Fruit fly (Drosophila melanogaster) whole organism, embryonic: ENCODE results near the gene GluProRS.
A peak's percentile ranks its signal among the peaks of the same experiment; 100 is the strongest.

Experiments used
- Atf-2 ChIP-seq: fragments of 200-800 bp; sonication (Bioruptor generic); optimal IDR thresholded peaks from 2 replicates; lab custom pipeline; 2016; ENCODE audit warnings: missing biosample characterization, missing genetic modification characterization
- CG10209 ChIP-seq: fragments of 200-800 bp; sonication (Bioruptor generic); optimal IDR thresholded peaks from 3 replicates; lab custom pipeline; 2017; ENCODE audit warnings: missing biosample characterization, mild to moderate bottlenecking, missing genetic modification characterization, missing genetic modification reagents
- CG10565 ChIP-seq: fragments of 200-800 bp; sonication (Bioruptor generic); optimal IDR thresholded peaks from 3 replicates; lab custom pipeline; 2016; ENCODE audit warnings: missing biosample characterization, mild to moderate bottlenecking, missing genetic modification characterization
- CG10959 ChIP-seq: fragments of 200-800 bp; sonication (Bioruptor generic); IDR thresholded peaks from 2 replicates; pipeline ENCODE4 v1.3.6; 2022; ENCODE audit warnings: missing biosample characterization, missing genetic modification characterization
- CG11723 ChIP-seq: fragments of 200-800 bp; sonication (Bioruptor generic); optimal IDR thresholded peaks from 2 replicates; lab custom pipeline; 2017; ENCODE audit warnings: missing biosample characterization, mild to moderate bottlenecking, missing genetic modification characterization
- CG12104 ChIP-seq: fragments of 200-800 bp; sonication (Bioruptor generic); optimal IDR thresholded peaks from 3 replicates; lab custom pipeline; 2016; ENCODE audit warnings: missing biosample characterization, missing genetic modification characterization
- CG12299 ChIP-seq: fragments of 200-800 bp; sonication (Bioruptor generic); optimal IDR thresholded peaks from 2 replicates; lab custom pipeline; 2018; ENCODE audit warnings: missing biosample characterization, mild to moderate bottlenecking, missing genetic modification characterization
- CG13287 ChIP-seq: fragments of 200-800 bp; sonication (Bioruptor generic); IDR thresholded peaks from 2 replicates; pipeline ENCODE4 v1.3.6; 2022; ENCODE audit warnings: missing biosample characterization, missing genetic modification characterization; ENCODE audit not compliant: partially characterized antibody
- CG16815 ChIP-seq: fragments of 200-800 bp; sonication (Bioruptor generic); optimal IDR thresholded peaks from 3 replicates; lab custom pipeline; 2017; ENCODE audit warnings: missing biosample characterization, mild to moderate bottlenecking, missing genetic modification characterization
- CG16863 ChIP-seq: fragments of 200-800 bp; sonication (Bioruptor generic); optimal IDR thresholded peaks from 3 replicates; lab custom pipeline; 2016; ENCODE audit warnings: missing biosample characterization, missing genetic modification characterization
- CG17186 ChIP-seq: fragments of 200-800 bp; sonication (Bioruptor generic); optimal IDR thresholded peaks from 3 replicates; lab custom pipeline; 2017; ENCODE audit warnings: missing biosample characterization, missing genetic modification reagents, missing genetic modification characterization
- CG17328 ChIP-seq: fragments of 200-800 bp; sonication (Bioruptor generic); IDR thresholded peaks from 2 replicates; pipeline ENCODE4 v1.3.6; 2022; ENCODE audit warnings: missing biosample characterization, missing genetic modification characterization
- CG2116 ChIP-seq: fragments of 200-800 bp; sonication (Bioruptor generic); optimal IDR thresholded peaks from 3 replicates; lab custom pipeline; 2018; ENCODE audit warnings: missing biosample characterization, mild to moderate bottlenecking, missing genetic modification characterization
- CG2678 ChIP-seq: fragments of 200-800 bp; sonication (Bioruptor generic); optimal IDR thresholded peaks from 3 replicates; lab custom pipeline; 2019; ENCODE audit warnings: missing biosample characterization, mild to moderate bottlenecking, missing genetic modification characterization, moderate library complexity
- CG2889 ChIP-seq: fragments of 200-800 bp; sonication (Bioruptor generic); IDR thresholded peaks from 3 replicates; pipeline ENCODE4 v1.3.6; 2022; ENCODE audit warnings: missing biosample characterization, missing genetic modification characterization
- CG31441 ChIP-seq: fragments of 200-800 bp; sonication (Bioruptor generic); IDR thresholded peaks from 2 replicates; pipeline ENCODE4 v1.3.6; 2022; ENCODE audit warnings: missing biosample characterization, missing genetic modification characterization
- CG3838 ChIP-seq: fragments of 200-800 bp; sonication (Bioruptor generic); optimal IDR thresholded peaks from 3 replicates; lab custom pipeline; 2016; ENCODE audit warnings: missing biosample characterization, missing genetic modification characterization
- CG3995 ChIP-seq: fragments of 200-800 bp; sonication (Bioruptor generic); optimal IDR thresholded peaks from 3 replicates; lab custom pipeline; 2016; ENCODE audit warnings: missing biosample characterization, missing genetic modification characterization
- CG4854 ChIP-seq: fragments of 200-800 bp; sonication (Bioruptor generic); optimal IDR thresholded peaks from 2 replicates; lab custom pipeline; 2016; ENCODE audit warnings: missing biosample characterization, missing genetic modification characterization, inconsistent platforms
- CG6254 ChIP-seq: fragments of 200-800 bp; sonication (Bioruptor generic); optimal IDR thresholded peaks from 3 replicates; lab custom pipeline; 2017; ENCODE audit warnings: mild to moderate bottlenecking, missing biosample characterization, missing genetic modification reagents, missing genetic modification characterization
- CG6854 ChIP-seq: fragments of 200-800 bp; sonication (Bioruptor generic); optimal IDR thresholded peaks from 3 replicates; lab custom pipeline; 2017; ENCODE audit warnings: missing biosample characterization, mild to moderate bottlenecking, missing genetic modification characterization
- CG7987 ChIP-seq: fragments of 200-800 bp; sonication (Bioruptor generic); optimal IDR thresholded peaks from 2 replicates; lab custom pipeline; 2018; ENCODE audit warnings: missing biosample characterization, mild to moderate bottlenecking, missing genetic modification characterization, moderate library complexity
- CG8765 ChIP-seq: fragments of 200-800 bp; sonication (Bioruptor generic); IDR thresholded peaks from 2 replicates; pipeline ENCODE4 v1.3.6; 2022; ENCODE audit warnings: missing biosample characterization, missing genetic modification characterization
- Deaf1 ChIP-seq: fragments of 200-800 bp; optimal IDR thresholded peaks from 3 replicates; lab custom pipeline; 2019; ENCODE audit warnings: missing biosample characterization, mild to moderate bottlenecking, missing genetic modification characterization, moderate library complexity
- Doc2 ChIP-seq: fragments of 200-800 bp; sonication (Bioruptor generic); IDR thresholded peaks from 2 replicates; pipeline ENCODE4 v1.3.6; 2022; ENCODE audit warnings: missing biosample characterization, missing genetic modification characterization
- ERR ChIP-seq: fragments of 200-800 bp; sonication (Bioruptor generic); optimal IDR thresholded peaks from 2 replicates; lab custom pipeline; 2016; ENCODE audit warnings: missing biosample characterization, missing genetic modification characterization
- Mad ChIP-seq: fragments of 200-800 bp; sonication (Bioruptor generic); optimal IDR thresholded peaks from 2 replicates; lab custom pipeline; 2016; ENCODE audit warnings: missing biosample characterization, missing genetic modification characterization
- Nf-YA ChIP-seq: fragments of 200-800 bp; sonication (Bioruptor generic); IDR thresholded peaks from 2 replicates; pipeline ENCODE4 v1.3.6; 2022; ENCODE audit warnings: missing biosample characterization, missing genetic modification characterization
- Oaz ChIP-seq: fragments of 200-800 bp; sonication (Bioruptor generic); IDR thresholded peaks from 2 replicates; pipeline ENCODE4 v1.3.6; 2022; ENCODE audit warnings: missing biosample characterization, missing genetic modification characterization
- Sry-δ ChIP-seq: fragments of 200-800 bp; sonication (Bioruptor generic); optimal IDR thresholded peaks from 2 replicates; lab custom pipeline; 2016; ENCODE audit warnings: missing biosample characterization, missing genetic modification characterization
- abd-A ChIP-seq: fragments of 200-800 bp; sonication (Bioruptor generic); optimal IDR thresholded peaks from 3 replicates; lab custom pipeline; 2019; ENCODE audit warnings: missing biosample characterization, mild to moderate bottlenecking, missing genetic modification characterization, moderate library complexity
- ac ChIP-seq: fragments of 200-800 bp; sonication (Bioruptor generic); optimal IDR thresholded peaks from 3 replicates; lab custom pipeline; 2017; ENCODE audit warnings: missing biosample characterization, mild to moderate bottlenecking, missing genetic modification characterization
- bcd ChIP-seq: fragments of 200-800 bp; sonication (Bioruptor generic); optimal IDR thresholded peaks from 2 replicates; lab custom pipeline; 2017; ENCODE audit warnings: missing biosample characterization, mild to moderate bottlenecking, missing genetic modification characterization
- cg ChIP-seq: fragments of 200-800 bp; sonication (Bioruptor generic); optimal IDR thresholded peaks from 3 replicates; lab custom pipeline; 2019; ENCODE audit warnings: missing biosample characterization, mild to moderate bottlenecking, missing genetic modification characterization, moderate library complexity
- dmrt99B ChIP-seq: fragments of 200-800 bp; sonication (Bioruptor generic); optimal IDR thresholded peaks from 2 replicates; lab custom pipeline; 2018; ENCODE audit warnings: missing biosample characterization, mild to moderate bottlenecking, missing genetic modification characterization, moderate library complexity
- gem ChIP-seq: fragments of 200-800 bp; sonication (Bioruptor generic); optimal IDR thresholded peaks from 2 replicates; lab custom pipeline; 2019; ENCODE audit warnings: missing biosample characterization, mild to moderate bottlenecking, missing genetic modification characterization, moderate library complexity
- gfzf ChIP-seq: fragments of 200-800 bp; sonication (Bioruptor generic); optimal IDR thresholded peaks from 2 replicates; lab custom pipeline; 2016; ENCODE audit warnings: missing biosample characterization, mild to moderate bottlenecking, missing genetic modification characterization, moderate library complexity
- gsb-n ChIP-seq: fragments of 200-800 bp; sonication (Bioruptor generic); optimal IDR thresholded peaks from 3 replicates; lab custom pipeline; 2018; ENCODE audit warnings: missing biosample characterization, mild to moderate bottlenecking, missing genetic modification characterization
- ham ChIP-seq: fragments of 200-800 bp; sonication (Bioruptor generic); IDR thresholded peaks from 2 replicates; pipeline ENCODE4 v1.3.6; 2022; ENCODE audit warnings: missing biosample characterization, missing genetic modification characterization
- jigr1 ChIP-seq: fragments of 200-800 bp; sonication (Bioruptor generic); IDR thresholded peaks from 3 replicates; pipeline ENCODE4 v1.3.6; 2022; ENCODE audit warnings: missing biosample characterization, missing genetic modification characterization
- kay ChIP-seq: fragments of 200-800 bp; sonication (Bioruptor generic); optimal IDR thresholded peaks from 2 replicates; lab custom pipeline; 2016; ENCODE audit warnings: missing biosample characterization, missing genetic modification characterization
- nerfin-1 ChIP-seq: fragments of 200-800 bp; sonication (Bioruptor generic); optimal IDR thresholded peaks from 3 replicates; lab custom pipeline; 2019; ENCODE audit warnings: missing biosample characterization, mild to moderate bottlenecking, missing genetic modification characterization, moderate library complexity
- otp ChIP-seq: fragments of 200-800 bp; sonication (Bioruptor generic); IDR thresholded peaks from 3 replicates; pipeline ENCODE4, ENCODE4 v1.3.6; 2022; ENCODE audit warnings: missing biosample characterization, missing genetic modification characterization
- peb ChIP-seq: fragments of 200-800 bp; sonication (Bioruptor generic); IDR thresholded peaks from 2 replicates; pipeline ENCODE4 v1.3.6; 2022; ENCODE audit warnings: missing biosample characterization, missing genetic modification characterization
- rib ChIP-seq: fragments of 200-800 bp; sonication (Bioruptor generic); IDR thresholded peaks from 2 replicates; pipeline ENCODE4 v1.3.6; 2022; ENCODE audit warnings: missing biosample characterization, missing genetic modification characterization
- salm ChIP-seq: fragments of 200-800 bp; sonication (Bioruptor generic); optimal IDR thresholded peaks from 2 replicates; lab custom pipeline; 2018; ENCODE audit warnings: missing biosample characterization, mild to moderate bottlenecking, missing genetic modification characterization
- scrt ChIP-seq: fragments of 200-800 bp; sonication (Bioruptor generic); optimal IDR thresholded peaks from 2 replicates; lab custom pipeline; 2018; ENCODE audit warnings: missing biosample characterization, mild to moderate bottlenecking, missing genetic modification characterization, moderate library complexity
- sima ChIP-seq: fragments of 200-800 bp; sonication (Bioruptor generic); optimal IDR thresholded peaks from 2 replicates; lab custom pipeline; 2016; ENCODE audit warnings: missing biosample characterization, missing genetic modification characterization
- sisA ChIP-seq: fragments of 200-800 bp; sonication (Bioruptor generic); IDR thresholded peaks from 2 replicates; pipeline ENCODE4 v1.3.6; 2022; ENCODE audit warnings: missing biosample characterization, missing genetic modification characterization
- ssp ChIP-seq: fragments of 200-800 bp; sonication (Bioruptor generic); IDR thresholded peaks from 2 replicates; pipeline ENCODE4 v1.3.6; 2022; ENCODE audit warnings: missing biosample characterization, missing genetic modification characterization
- z ChIP-seq: fragments of 200-800 bp; sonication (Bioruptor generic); IDR thresholded peaks from 3 replicates; pipeline ENCODE4 v1.3.6; 2022; ENCODE audit warnings: missing biosample characterization, missing genetic modification characterization

GluProRS gene

dm6 chr3R:23920874-23921539 is 37.2 kb downstream of the GluProRS start (continued):
- peak; percentile 93 for TF ChIP-seq rib
- no peak for TF ChIP-seq CG6854
- TF ChIP-seq sisA (GFP tag; lab: Robert Waterston, UW): 0 out of 2 replicates have a peak, but pooled peaks have one; percentile 24
- no peak for TF ChIP-seq CG10209 (GFP tag; lab: Kevin White, UChicago)
- TF ChIP-seq gsb-n (tag; lab: Kevin White, UChicago): no peak
- TF ChIP-seq gfzf: no peak
- no peak for TF ChIP-seq CG3995 (GFP tag; lab: Kevin White, UChicago)
- no peak for TF ChIP-seq CG6254
- peak; percentile 71 for TF ChIP-seq CG12299 (tag; lab: Kevin White, UChicago)
- TF ChIP-seq CG16863: no peak
- peak; percentile 36 for TF ChIP-seq bcd (GFP tag; lab: Kevin White, UChicago)
- TF ChIP-seq CG31441 (GFP tag; lab: Robert Waterston, UW): no peak
- no peak for TF ChIP-seq cg (GFP tag; lab: Kevin White, UChicago)
- TF ChIP-seq CG10565 (GFP tag; lab: Kevin White, UChicago): no peak
- no peak for TF ChIP-seq CG12104
- no peak for TF ChIP-seq CG11723 (GFP tag; lab: Kevin White, UChicago)
- no peak for TF ChIP-seq Doc2 (GFP tag; lab: Robert Waterston, UW)
- peak; percentile 58 for TF ChIP-seq CG2678
- TF ChIP-seq CG16815 (GFP tag; lab: Kevin White, UChicago): no peak
- TF ChIP-seq kay: no peak
- TF ChIP-seq CG17186 (GFP tag; lab: Kevin White, UChicago): no peak
- peak; percentile 35 for TF ChIP-seq ssp (GFP tag; lab: Robert Waterston, UW)
- TF ChIP-seq salm (tag; lab: Kevin White, UChicago): no peak
- no peak for TF ChIP-seq CG13287 (GFP tag; lab: Robert Waterston, UW)
- TF ChIP-seq Nf-YA (GFP tag; lab: Robert Waterston, UW): no peak
- TF ChIP-seq CG17328 (GFP tag; lab: Robert Waterston, UW): peak; percentile 48; the same call in 1 of the 2 replicates
- TF ChIP-seq ac: no peak
- TF ChIP-seq Deaf1 (tag; lab: Kevin White, UChicago): no peak
- TF ChIP-seq nerfin-1: no peak
- no peak for TF ChIP-seq CG3838
- no peak for TF ChIP-seq CG2116 (GFP tag; lab: Kevin White, UChicago)
- no peak; the same call in 1 of the 2 replicates for TF ChIP-seq CG8765 (GFP tag; lab: Robert Waterston, UW)
- TF ChIP-seq abd-A: peak; percentile 93
- TF ChIP-seq Atf-2 (GFP tag; lab: Kevin White, UChicago): no peak
- TF ChIP-seq scrt (GFP tag; lab: Kevin White, UChicago): peak; percentile 43
- TF ChIP-seq CG2889: no peak
- TF ChIP-seq ham (GFP tag; lab: Robert Waterston, UW): no peak; the same call in 1 of the 2 replicates
- no peak for TF ChIP-seq dmrt99B (tag; lab: Kevin White, UChicago)
- TF ChIP-seq otp (GFP tag; lab: Robert Waterston, UW): 0 out of 3 replicates have a peak, but pooled peaks have one; percentile 40
- no peak for TF ChIP-seq sima
- TF ChIP-seq CG7987 (GFP tag; lab: Kevin White, UChicago): peak; percentile 11
- no peak for TF ChIP-seq CG4854
- peak; percentile 39 for TF ChIP-seq gem (tag; lab: Kevin White, UChicago)
- no peak for TF ChIP-seq Oaz
- no peak for TF ChIP-seq ERR (GFP tag; lab: Kevin White, UChicago)
- no peak for TF ChIP-seq Mad (GFP tag; lab: Kevin White, UChicago)
- TF ChIP-seq jigr1 (GFP tag; lab: Robert Waterston, UW): no peak
- no peak for TF ChIP-seq peb (GFP tag; lab: Robert Waterston, UW)
- TF ChIP-seq CG10959 (GFP tag; lab: Robert Waterston, UW): no peak; the same call in 1 of the 2 replicates
- TF ChIP-seq z (GFP tag; lab: Robert Waterston, UW): no peak
- no peak for TF ChIP-seq Sry-δ (GFP tag; lab: Kevin White, UChicago)
